Fruit fly (Drosophila melanogaster) whole organism, embryonic: ENCODE data around the gene yrt.

Experiments
- CG1024 ChIP-seq: fragments of 200-800 bp; sonication (Bioruptor generic); IDR thresholded peaks from 2 replicates; pipeline ENCODE4 v1.3.6; 2022; ENCODE audit warnings: missing biosample characterization, missing genetic modification characterization
- CG10565 ChIP-seq: fragments of 200-800 bp; sonication (Bioruptor generic); optimal IDR thresholded peaks from 3 replicates; lab custom pipeline; 2016; ENCODE audit warnings: missing biosample characterization, mild to moderate bottlenecking, missing genetic modification characterization
- CG12071 ChIP-seq: fragments of 200-800 bp; sonication (Bioruptor generic); optimal IDR thresholded peaks from 3 replicates; lab custom pipeline; 2018; ENCODE audit warnings: missing biosample characterization, mild to moderate bottlenecking, missing genetic modification characterization
- CG12391 ChIP-seq: fragments of 200-800 bp; sonication (Bioruptor generic); optimal IDR thresholded peaks from 3 replicates; lab custom pipeline; 2018; ENCODE audit warnings: missing biosample characterization, mild to moderate bottlenecking, missing genetic modification characterization, moderate library complexity
- CG13296 ChIP-seq: fragments of 200-800 bp; sonication (Bioruptor generic); optimal IDR thresholded peaks from 3 replicates; lab custom pipeline; 2018; ENCODE audit warnings: missing biosample characterization, mild to moderate bottlenecking, missing genetic modification characterization
- CG14014 ChIP-seq: fragments of 200-800 bp; sonication (Bioruptor generic); IDR thresholded peaks from 2 replicates; pipeline ENCODE4 v1.3.6; 2022; ENCODE audit warnings: missing biosample characterization, missing genetic modification characterization
- CG14710 ChIP-seq: fragments of 200-800 bp; sonication (Bioruptor generic); optimal IDR thresholded peaks from 3 replicates; lab custom pipeline; 2019; ENCODE audit warnings: missing biosample characterization, mild to moderate bottlenecking, missing genetic modification characterization, moderate library complexity
- CG1529 ChIP-seq: fragments of 200-800 bp; sonication (Bioruptor generic); optimal IDR thresholded peaks from 3 replicates; lab custom pipeline; 2018; ENCODE audit warnings: missing biosample characterization, missing genetic modification characterization
- CG1602 ChIP-seq: fragments of 200-800 bp; sonication (Bioruptor generic); optimal IDR thresholded peaks from 3 replicates; lab custom pipeline; 2016; ENCODE audit warnings: missing biosample characterization, missing genetic modification characterization
- CG16813 ChIP-seq: fragments of 200-800 bp; sonication (Bioruptor generic); IDR thresholded peaks from 3 replicates; pipeline ENCODE4 v1.3.6; 2022; ENCODE audit warnings: missing biosample characterization, missing genetic modification characterization; ENCODE audit not compliant: partially characterized antibody
- CG17359 ChIP-seq: fragments of 200-800 bp; sonication (Bioruptor generic); optimal IDR thresholded peaks from 3 replicates; lab custom pipeline; 2018; ENCODE audit warnings: missing biosample characterization, mild to moderate bottlenecking, missing genetic modification characterization, moderate library complexity
- CG17829 ChIP-seq: fragments of 200-800 bp; optimal IDR thresholded peaks from 2 replicates; lab custom pipeline; 2019; ENCODE audit warnings: missing biosample characterization, mild to moderate bottlenecking, missing genetic modification characterization, moderate library complexity
- CG2116 ChIP-seq: fragments of 200-800 bp; sonication (Bioruptor generic); optimal IDR thresholded peaks from 3 replicates; lab custom pipeline; 2018; ENCODE audit warnings: missing biosample characterization, mild to moderate bottlenecking, missing genetic modification characterization
- CG2678 ChIP-seq: fragments of 200-800 bp; sonication (Bioruptor generic); optimal IDR thresholded peaks from 3 replicates; lab custom pipeline; 2019; ENCODE audit warnings: missing biosample characterization, mild to moderate bottlenecking, missing genetic modification characterization, moderate library complexity
- CG43689 ChIP-seq: fragments of 200-800 bp; sonication (Bioruptor generic); IDR thresholded peaks from 2 replicates; pipeline ENCODE4 v1.3.6; 2022; ENCODE audit warnings: missing biosample characterization, missing genetic modification characterization
- CG4730 ChIP-seq: fragments of 200-800 bp; sonication (Bioruptor generic); IDR thresholded peaks from 2 replicates; pipeline ENCODE4 v1.3.6; 2022; ENCODE audit warnings: missing biosample characterization, missing genetic modification characterization
- CG6654 ChIP-seq: fragments of 200-800 bp; sonication (Bioruptor generic); optimal IDR thresholded peaks from 2 replicates; lab custom pipeline; 2017; ENCODE audit warnings: missing biosample characterization, mild to moderate bottlenecking, missing genetic modification characterization
- CG6683 ChIP-seq: fragments of 200-800 bp; sonication (Bioruptor generic); optimal IDR thresholded peaks from 2 replicates; lab custom pipeline; 2017; ENCODE audit warnings: missing biosample characterization, mild to moderate bottlenecking, missing genetic modification characterization, missing genetic modification reagents
- CG7786 ChIP-seq: fragments of 200-800 bp; sonication (Bioruptor generic); optimal IDR thresholded peaks from 2 replicates; lab custom pipeline; 2016; ENCODE audit warnings: missing biosample characterization, missing genetic modification characterization
- CG7963 ChIP-seq: fragments of 200-800 bp; sonication (Bioruptor generic); IDR thresholded peaks from 3 replicates; pipeline ENCODE4 v1.3.6; 2022; ENCODE audit warnings: missing biosample characterization, missing genetic modification characterization; ENCODE audit not compliant: partially characterized antibody
- CG7987 ChIP-seq: fragments of 200-800 bp; sonication (Bioruptor generic); optimal IDR thresholded peaks from 2 replicates; lab custom pipeline; 2018; ENCODE audit warnings: missing biosample characterization, mild to moderate bottlenecking, missing genetic modification characterization, moderate library complexity
- CG8359 ChIP-seq: fragments of 200-800 bp; sonication (Bioruptor generic); optimal IDR thresholded peaks from 2 replicates; lab custom pipeline; 2017; ENCODE audit warnings: missing biosample characterization, mild to moderate bottlenecking, missing genetic modification characterization, borderline replicate concordance
- CG8765 ChIP-seq: fragments of 200-800 bp; sonication (Bioruptor generic); IDR thresholded peaks from 2 replicates; pipeline ENCODE4 v1.3.6; 2022; ENCODE audit warnings: missing biosample characterization, missing genetic modification characterization
- CrebB ChIP-seq: fragments of 200-800 bp; sonication (Bioruptor generic); optimal IDR thresholded peaks from 3 replicates; lab custom pipeline; 2018; ENCODE audit warnings: missing biosample characterization, mild to moderate bottlenecking, missing genetic modification characterization
- Doc3 ChIP-seq: fragments of 200-800 bp; sonication (Bioruptor generic); IDR thresholded peaks from 3 replicates; pipeline ENCODE4 v1.3.6; 2022; ENCODE audit warnings: missing biosample characterization, missing genetic modification characterization; ENCODE audit not compliant: partially characterized antibody
- Dref ChIP-seq: fragments of 200-800 bp; sonication (Bioruptor generic); IDR thresholded peaks from 2 replicates; pipeline ENCODE4 v1.3.6; 2022; ENCODE audit warnings: missing biosample characterization, missing genetic modification characterization
- ERR ChIP-seq: fragments of 200-800 bp; sonication (Bioruptor generic); optimal IDR thresholded peaks from 2 replicates; lab custom pipeline; 2016; ENCODE audit warnings: missing biosample characterization, missing genetic modification characterization
- Fer1 ChIP-seq: fragments of 200-800 bp; sonication (Bioruptor generic); optimal IDR thresholded peaks from 2 replicates; lab custom pipeline; 2017; ENCODE audit warnings: missing biosample characterization, mild to moderate bottlenecking, missing genetic modification characterization
- HHEX ChIP-seq: fragments of 200-800 bp; sonication (Bioruptor generic); optimal IDR thresholded peaks from 3 replicates; lab custom pipeline; 2017; ENCODE audit warnings: missing biosample characterization, mild to moderate bottlenecking, missing genetic modification characterization, missing genetic modification reagents
- HmgZ ChIP-seq: fragments of 200-800 bp; sonication (Bioruptor generic); optimal IDR thresholded peaks from 2 replicates; lab custom pipeline; 2018; ENCODE audit warnings: missing biosample characterization, mild to moderate bottlenecking, missing genetic modification characterization
- Lpt ChIP-seq: fragments of >200 bp; optimal IDR thresholded peaks from 2 replicates; lab custom pipeline; 2018; ENCODE audit warnings: missing biosample characterization, missing genetic modification characterization
- PHDP ChIP-seq: fragments of 200-800 bp; sonication (Bioruptor generic); optimal IDR thresholded peaks from 3 replicates; lab custom pipeline; 2018; ENCODE audit warnings: missing biosample characterization, mild to moderate bottlenecking, missing genetic modification characterization, moderate library complexity
- Ptx1 ChIP-seq: fragments of 200-800 bp; sonication (Bioruptor generic); IDR thresholded peaks from 2 replicates; pipeline ENCODE4 v1.3.6; 2022; ENCODE audit warnings: missing biosample characterization, missing genetic modification characterization
- Tbp ChIP-seq: fragments of >200 bp; optimal IDR thresholded peaks from 2 replicates; lab custom pipeline; 2018; ENCODE audit warnings: missing biosample characterization, missing genetic modification characterization
- bab2 ChIP-seq: fragments of 200-800 bp; sonication (Bioruptor generic); optimal IDR thresholded peaks from 2 replicates; lab custom pipeline; 2016; ENCODE audit warnings: missing biosample characterization, missing genetic modification characterization
- dmrt99B ChIP-seq: fragments of 200-800 bp; sonication (Bioruptor generic); optimal IDR thresholded peaks from 2 replicates; lab custom pipeline; 2018; ENCODE audit warnings: missing biosample characterization, mild to moderate bottlenecking, missing genetic modification characterization, moderate library complexity
- fru ChIP-seq: fragments of >200 bp; optimal IDR thresholded peaks from 2 replicates; lab custom pipeline; 2017
- gfzf ChIP-seq: fragments of 200-800 bp; sonication (Bioruptor generic); optimal IDR thresholded peaks from 2 replicates; lab custom pipeline; 2016; ENCODE audit warnings: missing biosample characterization, mild to moderate bottlenecking, missing genetic modification characterization, moderate library complexity
- inv ChIP-seq: fragments of 200-800 bp; sonication (Bioruptor generic); IDR thresholded peaks from 2 replicates; pipeline ENCODE4 v1.3.6; 2022; ENCODE audit warnings: missing biosample characterization, missing genetic modification characterization; ENCODE audit not compliant: partially characterized antibody
- kah ChIP-seq: fragments of 200-800 bp; sonication (Bioruptor generic); optimal IDR thresholded peaks from 2 replicates; lab custom pipeline; 2018; ENCODE audit warnings: missing biosample characterization, mild to moderate bottlenecking, missing genetic modification characterization
- ken ChIP-seq: fragments of 200-800 bp; sonication (Bioruptor generic); IDR thresholded peaks from 3 replicates; pipeline ENCODE4 v1.3.6; 2022; ENCODE audit warnings: missing biosample characterization, missing genetic modification characterization
- lbe ChIP-seq: fragments of 200-800 bp; sonication (Bioruptor generic); optimal IDR thresholded peaks from 2 replicates; lab custom pipeline; 2016; ENCODE audit warnings: missing biosample characterization, mild to moderate bottlenecking, missing genetic modification characterization
- org-1 ChIP-seq: fragments of 200-800 bp; sonication (Bioruptor generic); optimal IDR thresholded peaks from 2 replicates; lab custom pipeline; 2017; ENCODE audit warnings: missing biosample characterization, missing genetic modification characterization
- pzg ChIP-seq: fragments of 200-800 bp; sonication (Bioruptor generic); optimal IDR thresholded peaks from 3 replicates; lab custom pipeline; 2018; ENCODE audit warnings: missing biosample characterization, mild to moderate bottlenecking, missing genetic modification characterization, moderate library complexity
- repo ChIP-seq: fragments of 200-800 bp; sonication (Bioruptor generic); optimal IDR thresholded peaks from 2 replicates; lab custom pipeline; 2016; ENCODE audit warnings: missing biosample characterization, missing genetic modification characterization
- slp2 ChIP-seq: fragments of 200-800 bp; sonication (Bioruptor generic); optimal IDR thresholded peaks from 2 replicates; lab custom pipeline; 2016; ENCODE audit warnings: missing biosample characterization, missing genetic modification characterization
- sug ChIP-seq: fragments of 200-800 bp; optimal IDR thresholded peaks from 2 replicates; lab custom pipeline; 2019; ENCODE audit warnings: missing biosample characterization, mild to moderate bottlenecking, missing genetic modification characterization, moderate library complexity
- tgo ChIP-seq: fragments of 200-800 bp; sonication (Bioruptor generic); IDR thresholded peaks from 3 replicates; pipeline ENCODE4 v1.3.6; 2022; ENCODE audit warnings: missing biosample characterization, missing genetic modification characterization
- vnd ChIP-seq: fragments of 200-800 bp; sonication (Bioruptor generic); IDR thresholded peaks from 3 replicates; pipeline ENCODE4 v1.3.6; 2022; ENCODE audit warnings: missing biosample characterization, missing genetic modification characterization; ENCODE audit not compliant: partially characterized antibody

yrt gene

dm6 chr3R:13400902-13401721, 33.7 kb downstream of the yrt start (continued):
- TF ChIP-seq Ptx1 (GFP tag; lab: Robert Waterston, UW) (peak; percentile 90), sug (tag; lab: Kevin White, UChicago) (peak; percentile 76), CG43689 (GFP tag; lab: Robert Waterston, UW) (peak; percentile 39; the same call in 1 of the 2 replicates), CG14710 (peak; percentile 92), CG17829 (tag; lab: Kevin White, UChicago) (peak; percentile 93), Lpt (GFP tag; lab: Kevin White, UChicago) (no peak), CG6683 (GFP tag; lab: Kevin White, UChicago) (peak; percentile 57), Dref (GFP tag; lab: Robert Waterston, UW) (no peak), CG7987 (GFP tag; lab: Kevin White, UChicago) (peak; percentile 63), pzg (GFP tag; lab: Kevin White, UChicago) (no peak), CG8359 (GFP tag; lab: Kevin White, UChicago) (peak; percentile 68), CG1024 (GFP tag; lab: Robert Waterston, UW) (peak; percentile 64; the same call in 1 of the 2 replicates), kah (GFP tag; lab: Kevin White, UChicago) (peak; percentile 86), CG17359 (tag; lab: Kevin White, UChicago) (peak; percentile 82), lbe (GFP tag; lab: Kevin White, UChicago) (peak; percentile 69), gfzf (GFP tag; lab: Kevin White, UChicago) (no peak), CG7963 (GFP tag; lab: Robert Waterston, UW) (no peak), repo (peak; percentile 69), CG8765 (GFP tag; lab: Robert Waterston, UW) (no peak; the same call in 1 of the 2 replicates), CG1529 (peak; percentile 89), vnd (GFP tag; lab: Robert Waterston, UW) (no peak), Doc3 (no peak), tgo (GFP tag; lab: Robert Waterston, UW) (peak; percentile 88), CrebB (tag; lab: Kevin White, UChicago) (peak; percentile 75), CG1602 (GFP tag; lab: Kevin White, UChicago) (peak; percentile 91), CG2678 (peak; percentile 94), CG7786 (GFP tag; lab: Kevin White, UChicago) (peak; percentile 91), fru (lab: Kevin White, UChicago) (no peak), Fer1 (peak; percentile 82), HHEX (GFP tag; lab: Kevin White, UChicago) (peak; percentile 84), CG14014 (GFP tag; lab: Robert Waterston, UW) (peak; percentile 74; the same call in 1 of the 2 replicates), CG12071 (GFP tag; lab: Kevin White, UChicago) (peak; percentile 75), PHDP (tag; lab: Kevin White, UChicago) (peak; percentile 91), CG12391 (tag; lab: Kevin White, UChicago) (peak; percentile 95), ken (no peak; the same call in 2 of the 3 replicates), dmrt99B (tag; lab: Kevin White, UChicago) (peak; percentile 96), CG16813 (GFP tag; lab: Robert Waterston, UW) (no peak), inv (GFP tag; lab: Robert Waterston, UW) (no peak), CG6654 (peak; percentile 70), CG10565 (peak; percentile 57), CG2116 (GFP tag; lab: Kevin White, UChicago) (peak; percentile 64), CG4730 (peak; percentile 78), CG13296 (peak; percentile 84), ERR (peak; percentile 52), org-1 (GFP tag; lab: Kevin White, UChicago) (peak; percentile 88), slp2 (GFP tag; lab: Kevin White, UChicago) (peak; percentile 77), HmgZ (tag; lab: Kevin White, UChicago) (peak; percentile 90), Tbp (no peak), bab2 (GFP tag; lab: Kevin White, UChicago) (peak; percentile 87)
